Fruit fly (Drosophila melanogaster): ENCODE measurements around the gene CG7402.

DNA sequence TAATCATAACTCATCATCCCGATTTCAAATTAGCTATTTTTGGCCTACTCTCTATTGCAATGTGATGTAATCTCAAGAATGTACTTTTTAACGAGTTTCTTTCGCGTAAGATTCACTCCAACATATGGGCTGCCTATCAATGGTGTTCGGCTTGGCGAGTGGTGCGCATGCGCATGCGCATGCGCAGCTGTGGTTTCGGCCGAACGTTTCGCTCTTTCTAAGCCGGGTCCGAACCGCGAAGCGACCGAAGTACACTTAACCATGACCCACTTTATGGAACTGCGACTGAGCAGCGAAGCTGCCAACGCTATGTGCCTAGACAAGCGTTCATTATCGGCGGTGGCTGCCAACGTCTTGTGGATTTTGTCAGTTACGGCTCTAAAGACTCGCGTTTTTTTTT, 6.2 kb downstream of the CG7402 start:
- TF ChIP-seq Hr83 (GFP tag; optimal IDR thresholded peaks at IDR 0.05; ENCODE audit: poor library complexity, severe bottlenecking) (no peak), pan (optimal IDR thresholded peaks at IDR 0.05) (no peak), foxo (GFP tag; optimal IDR thresholded peaks at IDR 0.05) (no peak), ey (GFP tag; optimal IDR thresholded peaks at IDR 0.05) (no peak), rgr (GFP tag; optimal IDR thresholded peaks at IDR 0.05) (no peak), fru (GFP tag; optimal IDR thresholded peaks at IDR 0.05) (no peak)
